Worm (Caenorhabditis elegans) whole organism, L4 larva: Measurements from ENCODE around the gene W02B12.12.
A peak's percentile ranks its signal among the peaks of the same experiment; 100 is the strongest.

Source experiments
- F26F4.8 ChIP-seq: fragments of 200-800 bp; sonication (Bioruptor generic); conservative IDR thresholded peaks from 2 replicates; pipeline ENCODE4 v1.3.6; 2022; ENCODE audit warnings: missing genetic modification characterization, missing compliant biosample characterization
- F49E8.2 ChIP-seq: sonication (generic microtip); optimal IDR thresholded peaks from 2 replicates; lab custom pipeline; 2016; ENCODE audit warnings: missing compliant biosample characterization, mild to moderate bottlenecking, missing genetic modification characterization, borderline replicate concordance
- R02D3.7 ChIP-seq: fragments of 150-350 bp; sonication (generic microtip); optimal IDR thresholded peaks from 3 replicates; lab custom pipeline; 2014; ENCODE audit warnings: missing biosample characterization, missing genetic modification characterization
- T20F7.1 ChIP-seq: fragments of 200-800 bp; sonication (Bioruptor generic); optimal IDR thresholded peaks from 2 replicates; lab custom pipeline; 2018; ENCODE audit warnings: mild to moderate bottlenecking, missing genetic modification characterization, missing compliant biosample characterization
- T26A8.4 ChIP-seq: fragments of 200-800 bp; sonication (Bioruptor generic); IDR thresholded peaks from 2 replicates; pipeline ENCODE4 v1.3.6; 2022; ENCODE audit warnings: missing genetic modification characterization, missing compliant biosample characterization
- Y105C5A.15 ChIP-seq: fragments of 200-800 bp; sonication (Bioruptor generic); IDR thresholded peaks from 2 replicates; pipeline ENCODE4 v1.3.6; 2022; ENCODE audit warnings: missing genetic modification characterization, missing compliant biosample characterization
- Y48G9A.11 ChIP-seq: fragments of 200-800 bp; sonication (Bioruptor generic); IDR thresholded peaks from 2 replicates; pipeline ENCODE4 v1.3.6; 2022; ENCODE audit warnings: missing genetic modification reagents, missing genetic modification characterization, missing compliant biosample characterization
- ZK337.2 ChIP-seq: fragments of 200-800 bp; sonication (Bioruptor generic); IDR thresholded peaks from 2 replicates; pipeline ENCODE4 v1.3.6; 2022; ENCODE audit warnings: missing genetic modification reagents, missing genetic modification characterization, missing compliant biosample characterization
- ama-1 ChIP-seq: fragments of 150-350 bp; optimal IDR thresholded peaks from 2 replicates; lab custom pipeline; 2014; ENCODE audit warnings: inconsistent platforms, mixed read lengths
- arid-1 ChIP-seq: fragments of 200-800 bp; sonication (Bioruptor generic); conservative IDR thresholded peaks from 2 replicates; pipeline ENCODE4 v1.3.6; 2022; ENCODE audit warnings: missing genetic modification reagents, missing genetic modification characterization, missing compliant biosample characterization
- ceh-62 ChIP-seq: sonication (generic microtip); optimal IDR thresholded peaks from 2 replicates; lab custom pipeline; 2017; ENCODE audit warnings: missing biosample characterization, missing genetic modification characterization
- ceh-82 ChIP-seq: sonication (generic microtip); optimal IDR thresholded peaks from 2 replicates; lab custom pipeline; 2017; ENCODE audit warnings: missing biosample characterization, missing genetic modification characterization
- cey-2 ChIP-seq: sonication (generic microtip); optimal IDR thresholded peaks from 3 replicates; lab custom pipeline; 2017; ENCODE audit warnings: missing genetic modification characterization, mild to moderate bottlenecking, missing compliant biosample characterization, antibody characterized with exemption, borderline replicate concordance; ENCODE audit not compliant: insufficient read depth
- ctbp-1 ChIP-seq: fragments of 200-800 bp; sonication (Bioruptor generic); IDR thresholded peaks from 2 replicates; pipeline ENCODE4 v1.3.6; 2022; ENCODE audit warnings: missing genetic modification reagents, missing genetic modification characterization, missing compliant biosample characterization
- daf-12 ChIP-seq: fragments of 150-350 bp; optimal IDR thresholded peaks from 2 replicates; lab custom pipeline; 2014; ENCODE audit warnings: missing biosample characterization, missing genetic modification reagents, missing genetic modification characterization
- daf-19 ChIP-seq: fragments of 200-800 bp; sonication (Bioruptor generic); conservative IDR thresholded peaks from 2 replicates; pipeline ENCODE4 v1.3.6; 2022; ENCODE audit warnings: missing genetic modification characterization, missing compliant biosample characterization
- dmd-9 ChIP-seq: fragments of 200-800 bp; sonication (Bioruptor generic); IDR thresholded peaks from 2 replicates; pipeline ENCODE4 v1.3.6; 2022; ENCODE audit warnings: missing genetic modification reagents, missing genetic modification characterization, missing compliant biosample characterization
- dpl-1 ChIP-seq: fragments of 150-350 bp; optimal IDR thresholded peaks from 2 replicates; lab custom pipeline; 2014; ENCODE audit warnings: missing biosample characterization, missing genetic modification reagents, missing genetic modification characterization
- duxl-1 ChIP-seq: sonication (generic microtip); optimal IDR thresholded peaks from 2 replicates; lab custom pipeline; 2016; ENCODE audit warnings: mild to moderate bottlenecking, missing genetic modification characterization, moderate library complexity, missing compliant biosample characterization; ENCODE audit not compliant: poor library complexity
- fos-1 ChIP-seq: fragments of 150-350 bp; optimal IDR thresholded peaks from 2 replicates; lab custom pipeline; 2014; ENCODE audit warnings: missing biosample characterization, missing genetic modification characterization
- hlh-11 ChIP-seq: fragments of 200-800 bp; sonication (Bioruptor generic); optimal IDR thresholded peaks from 2 replicates; lab custom pipeline; 2018; ENCODE audit warnings: mild to moderate bottlenecking, missing genetic modification characterization, missing compliant biosample characterization
- hmg-1.1 ChIP-seq: fragments of 200-800 bp; sonication (Bioruptor generic); IDR thresholded peaks from 2 replicates; pipeline ENCODE4 v1.3.6; 2022; ENCODE audit warnings: missing genetic modification reagents, missing genetic modification characterization, missing compliant biosample characterization
- lim-7 ChIP-seq: fragments of 200-800 bp; sonication (Bioruptor generic); IDR thresholded peaks from 2 replicates; pipeline ENCODE4 v1.3.6; 2022; ENCODE audit warnings: missing genetic modification characterization, missing compliant biosample characterization
- lin-1 ChIP-seq: fragments of 200-800 bp; sonication (Bioruptor generic); IDR thresholded peaks from 2 replicates; pipeline ENCODE4 v1.3.6; 2022; ENCODE audit warnings: missing genetic modification reagents, missing genetic modification characterization, missing compliant biosample characterization
- lin-29 ChIP-seq: fragments of 200-800 bp; sonication (Bioruptor generic); IDR thresholded peaks from 2 replicates; pipeline ENCODE4 v1.3.6; 2022; ENCODE audit warnings: missing genetic modification reagents, missing genetic modification characterization, missing compliant biosample characterization
- lin-38 ChIP-seq: fragments of 200-800 bp; sonication (Bioruptor generic); IDR thresholded peaks from 2 replicates; pipeline ENCODE4 v1.3.6; 2022; ENCODE audit warnings: missing genetic modification reagents, missing genetic modification characterization, missing compliant biosample characterization
- lin-39 ChIP-seq: fragments of 150-350 bp; optimal IDR thresholded peaks from 2 replicates; lab custom pipeline; 2014; ENCODE audit warnings: missing biosample characterization, missing genetic modification reagents, missing genetic modification characterization
- lir-3 ChIP-seq: sonication (generic microtip); optimal IDR thresholded peaks from 2 replicates; lab custom pipeline; 2016; ENCODE audit warnings: mild to moderate bottlenecking, missing genetic modification characterization, missing compliant biosample characterization
- mdl-1 ChIP-seq, 2 experiments: fragments of 150-350 bp in 1 of 2; sonication (generic microtip) in 1 of 2; optimal IDR thresholded peaks; 2 replicates each; lab custom pipeline; 2014 to 2017; ENCODE audit warnings: missing biosample characterization in 2 of 2, missing genetic modification characterization in 2 of 2
- mep-1 ChIP-seq: fragments of 150-350 bp; sonication (generic microtip); optimal IDR thresholded peaks from 3 replicates; lab custom pipeline; 2014; ENCODE audit warnings: missing biosample characterization, missing genetic modification characterization
- mxl-2 ChIP-seq: fragments of 200-800 bp; sonication (Bioruptor generic); conservative IDR thresholded peaks from 2 replicates; pipeline ENCODE4 v1.3.6; 2022; ENCODE audit warnings: missing genetic modification reagents, missing genetic modification characterization, missing compliant biosample characterization
- nhr-10 ChIP-seq: fragments of 150-350 bp; optimal IDR thresholded peaks from 2 replicates; lab custom pipeline; 2014; ENCODE audit warnings: missing biosample characterization, missing genetic modification characterization
- nhr-102 ChIP-seq: sonication (generic microtip); optimal IDR thresholded peaks from 2 replicates; lab custom pipeline; 2016; ENCODE audit warnings: mild to moderate bottlenecking, missing genetic modification characterization, moderate library complexity, missing compliant biosample characterization
- nhr-11 ChIP-seq: fragments of 150-350 bp; optimal IDR thresholded peaks from 2 replicates; lab custom pipeline; 2014; ENCODE audit warnings: missing biosample characterization, missing genetic modification characterization
- nhr-111 ChIP-seq: fragments of 200-800 bp; sonication (Bioruptor generic); optimal IDR thresholded peaks from 2 replicates; lab custom pipeline; 2018; ENCODE audit warnings: mild to moderate bottlenecking, missing genetic modification characterization, missing compliant biosample characterization
- nhr-25 ChIP-seq: sonication (generic microtip); optimal IDR thresholded peaks from 2 replicates; lab custom pipeline; 2017; ENCODE audit warnings: missing genetic modification characterization, mild to moderate bottlenecking, missing compliant biosample characterization, antibody characterized with exemption, moderate library complexity, borderline replicate concordance; ENCODE audit not compliant: insufficient read depth
- nhr-28 ChIP-seq: fragments of 150-350 bp; optimal IDR thresholded peaks from 2 replicates; lab custom pipeline; 2014; ENCODE audit warnings: missing biosample characterization, missing genetic modification characterization
- nhr-42 ChIP-seq: fragments of 200-800 bp; sonication (Bioruptor generic); IDR thresholded peaks from 2 replicates; pipeline ENCODE4 v1.3.6; 2022; ENCODE audit warnings: missing genetic modification characterization, missing compliant biosample characterization
- nhr-48 ChIP-seq: sonication (generic microtip); optimal IDR thresholded peaks from 2 replicates; lab custom pipeline; 2016; ENCODE audit warnings: mild to moderate bottlenecking, missing genetic modification characterization, missing compliant biosample characterization
- rbr-2 ChIP-seq: sonication (generic microtip); optimal IDR thresholded peaks from 2 replicates; lab custom pipeline; 2016; ENCODE audit warnings: missing genotype, missing genetic modification characterization, missing compliant biosample characterization
- saeg-2 ChIP-seq: fragments of 200-800 bp; sonication (Bioruptor generic); IDR thresholded peaks from 2 replicates; pipeline ENCODE4 v1.3.6; 2022; ENCODE audit warnings: missing genetic modification reagents, missing genetic modification characterization, missing compliant biosample characterization
- sdz-12 ChIP-seq: fragments of 200-800 bp; sonication (Bioruptor generic); optimal IDR thresholded peaks from 2 replicates; lab custom pipeline; 2018; ENCODE audit warnings: mild to moderate bottlenecking, missing genetic modification characterization, missing compliant biosample characterization
- set-16 ChIP-seq: fragments of 200-800 bp; sonication (Bioruptor generic); IDR thresholded peaks from 2 replicates; pipeline ENCODE4 v1.3.6; 2022; ENCODE audit warnings: missing genetic modification reagents, missing genetic modification characterization, missing compliant biosample characterization
- skn-1 ChIP-seq: fragments of 150-350 bp; optimal IDR thresholded peaks from 2 replicates; lab custom pipeline; 2014; ENCODE audit warnings: missing biosample characterization, missing genetic modification characterization
- snpc-1.2 ChIP-seq: fragments of 200-800 bp; sonication (Bioruptor generic); IDR thresholded peaks from 2 replicates; pipeline ENCODE4 v1.3.6; 2022; ENCODE audit warnings: missing genetic modification reagents, missing genetic modification characterization, missing compliant biosample characterization
- unc-62 ChIP-seq, 3 experiments: fragments of 150-350 bp in 1 of 3; sonication (generic microtip); optimal IDR thresholded peaks in 2 of 3; peaks in 1 of 3; 1 replicate in 1 of 3; 2 replicates in 2 of 3; lab custom pipeline; 2014 to 2017; ENCODE audit warnings: missing biosample characterization in 3 of 3, missing genetic modification characterization in 3 of 3, missing genetic modification reagents in 3 of 3, missing genotype in 1 of 3
- vab-7 ChIP-seq: fragments of 200-800 bp; sonication (Bioruptor generic); IDR thresholded peaks from 2 replicates; pipeline ENCODE4 v1.3.6; 2022; ENCODE audit warnings: missing genetic modification reagents, missing genetic modification characterization, missing compliant biosample characterization
- zfp-2 ChIP-seq: sonication (generic microtip); optimal IDR thresholded peaks from 2 replicates; lab custom pipeline; 2016; ENCODE audit warnings: mild to moderate bottlenecking, missing genetic modification characterization, missing compliant biosample characterization
- ztf-7 ChIP-seq: fragments of 150-350 bp; optimal IDR thresholded peaks from 2 replicates; lab custom pipeline; 2014; ENCODE audit warnings: missing biosample characterization, missing genetic modification characterization

Gene W02B12.12

ce11 chrII:11473525-11474181 lies 5.3 kb downstream of the W02B12.12 start, which contains the start of the genes metl-1 and W02B12.11 (continued):
- TF ChIP-seq sdz-12 (GFP tag; lab: Kevin White, UChicago), result no peak
- TF ChIP-seq vab-7 (GFP tag; lab: Robert Waterston, UW), result no peak
- TF ChIP-seq mxl-2 (GFP tag; lab: Robert Waterston, UW), result no peak
- 0 out of 2 replicates have a peak, but pooled peaks have one; percentile 66 for TF ChIP-seq saeg-2
- TF ChIP-seq lin-38 (GFP tag; lab: Robert Waterston, UW), result peak; percentile 88
- peak; percentile 7 for TF ChIP-seq nhr-11 (tag; lab: Kevin White, UChicago)
- peak in 1 of 2 experiments; percentile 88 for TF ChIP-seq unc-62 (GFP tag; optimal IDR thresholded peaks at IDR 0.05 in 1 of 2; lab: Kevin White, UChicago)
- TF ChIP-seq unc-62 (tag; optimal IDR thresholded peaks at IDR 0.05; lab: Kevin White, UChicago), result no peak
- TF ChIP-seq nhr-28 (tag; lab: Kevin White, UChicago), result no peak
- TF ChIP-seq daf-12 (tag; lab: Kevin White, UChicago), result no peak
- TF ChIP-seq nhr-10 (tag; lab: Kevin White, UChicago), result no peak
- TF ChIP-seq duxl-1 (tag; lab: Kevin White, UChicago), result peak; percentile 88
- TF ChIP-seq nhr-48 (tag; lab: Kevin White, UChicago), result peak; percentile 68
- peak; percentile 71; the same call in 1 of the 2 replicates for TF ChIP-seq lin-29 (GFP tag; lab: Robert Waterston, UW)
- no peak for TF ChIP-seq T20F7.1 (GFP tag; lab: Kevin White, UChicago)
- TF ChIP-seq snpc-1.2, result no peak; the same call in 1 of the 2 replicates
- peak; percentile 32; the same call in 1 of the 2 replicates for TF ChIP-seq set-16 (GFP tag; lab: Robert Waterston, UW)
- no peak for TF ChIP-seq Y105C5A.15 (GFP tag; lab: Robert Waterston, UW)
- TF ChIP-seq F26F4.8 (GFP tag; lab: Robert Waterston, UW), result no peak
- no peak for TF ChIP-seq cey-2 (tag; lab: Kevin White, UChicago)
- TF ChIP-seq lir-3, result no peak
- TF ChIP-seq lin-39, result no peak
- peak in 1 of 2 experiments; percentile 43 for TF ChIP-seq mdl-1 (tag; optimal IDR thresholded peaks at IDR 0.05; lab: Kevin White, UChicago)
- TF ChIP-seq lim-7 (GFP tag; lab: Robert Waterston, UW), result peak; percentile 60; the same call in 1 of the 2 replicates
- TF ChIP-seq F49E8.2 (tag; lab: Kevin White, UChicago), result peak; percentile 40
- TF ChIP-seq fos-1 (tag; lab: Kevin White, UChicago), result no peak
- no peak for TF ChIP-seq daf-19 (GFP tag; lab: Robert Waterston, UW)
- TF ChIP-seq R02D3.7 (tag; lab: Kevin White, UChicago), result no peak
- TF ChIP-seq ZK337.2, result no peak
- no peak for TF ChIP-seq skn-1
- peak; percentile 82 for TF ChIP-seq dpl-1 (GFP tag; lab: Kevin White, UChicago)
- TF ChIP-seq rbr-2 (tag; lab: Kevin White, UChicago), result peak; percentile 83
- no peak for TF ChIP-seq nhr-111 (GFP tag; lab: Kevin White, UChicago)
- peak; percentile 87 for TF ChIP-seq hmg-1.1
- no peak for TF ChIP-seq ceh-62
- TF ChIP-seq hlh-11, result peak; percentile 83
- no peak for TF ChIP-seq ceh-82
- peak; percentile 66 for TF ChIP-seq lin-1 (GFP tag; lab: Robert Waterston, UW)
- TF ChIP-seq dmd-9 (GFP tag; lab: Robert Waterston, UW), result no peak
- peak; percentile 75 for TF ChIP-seq arid-1 (GFP tag; lab: Robert Waterston, UW)
- TF ChIP-seq ama-1, result peak; percentile 25
- TF ChIP-seq T26A8.4 (GFP tag; lab: Robert Waterston, UW), result peak; percentile 92
- no peak for TF ChIP-seq zfp-2 (tag; lab: Kevin White, UChicago)
- TF ChIP-seq nhr-102 (tag; lab: Kevin White, UChicago), result peak; percentile 88
- peak; percentile 89 for TF ChIP-seq mep-1 (tag; lab: Kevin White, UChicago)
- peak; percentile 47; the same call in 1 of the 2 replicates for TF ChIP-seq Y48G9A.11 (GFP tag; lab: Robert Waterston, UW)
- TF ChIP-seq nhr-25, result peak; percentile 65
- TF ChIP-seq nhr-42 (GFP tag; lab: Robert Waterston, UW), result no peak
- TF ChIP-seq ctbp-1 (GFP tag; lab: Robert Waterston, UW), result peak; percentile 73
- no peak for TF ChIP-seq ztf-7 (tag; lab: Kevin White, UChicago)
